Fruit fly (Drosophila melanogaster): Measurements from ENCODE around the gene CG42331.

DNA sequence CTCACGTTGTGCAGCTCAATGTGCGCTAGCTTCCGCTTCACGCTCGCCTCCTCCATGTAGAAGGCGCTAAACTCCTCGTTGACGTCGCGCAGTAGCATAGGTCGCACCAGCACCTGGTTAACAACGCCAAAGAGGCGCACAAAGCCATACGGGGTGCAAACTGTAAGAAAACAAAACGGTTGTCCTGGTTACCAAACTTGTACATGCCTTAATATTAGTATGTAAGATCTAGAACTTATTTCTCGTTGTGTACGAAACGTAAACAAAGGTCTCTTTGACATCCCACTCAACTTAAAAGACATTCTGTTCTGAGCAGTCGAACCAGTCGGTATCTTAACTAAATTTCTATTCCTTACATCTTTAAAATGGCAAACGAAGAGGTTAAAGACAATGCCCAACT is 35.3 kb downstream of the CG42331 start, which contains the start of gene CG6980:
- TF ChIP-seq Sin3A (optimal IDR thresholded peaks at IDR 0.05) (no peak), psq (optimal IDR thresholded peaks at IDR 0.05) (no peak), ttk (optimal IDR thresholded peaks at IDR 0.05) (no peak)
